Worm (Caenorhabditis elegans): ENCODE measurements around the gene srx-95.

DNA sequence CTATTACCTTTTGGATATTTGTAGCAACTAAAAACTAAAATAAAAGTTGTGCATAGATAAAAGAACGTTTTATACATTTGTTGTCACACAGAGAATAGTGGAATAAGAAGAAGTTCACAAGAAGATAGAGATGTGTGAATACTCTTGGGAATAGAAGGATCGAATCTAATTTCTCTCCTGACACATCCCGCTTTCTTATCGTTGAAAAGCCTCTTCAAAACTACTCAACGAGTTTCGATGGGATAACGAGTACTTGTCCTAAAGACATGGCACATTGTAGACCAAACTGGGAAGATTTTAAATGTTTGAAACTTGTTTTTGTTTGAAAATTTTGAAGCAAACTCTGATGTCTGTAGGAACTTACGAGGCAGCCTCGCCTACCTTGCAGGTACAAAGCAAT, 17.9 kb upstream of the srx-95 start:
- TF ChIP-seq ztf-29 (GFP tag; IDR thresholded peaks at IDR 0.05) (no peak), tab-1 (GFP tag; IDR thresholded peaks at IDR 0.05) (no peak), cog-1 (tag; optimal IDR thresholded peaks at IDR 0.05) (no peak), flt-1 (GFP tag; IDR thresholded peaks at IDR 0.05) (no peak)
